Fruit fly (Drosophila melanogaster) whole organism, embryonic: ENCODE results near the gene RpL37A.

Experiments
- Awh ChIP-seq: fragments of 200-800 bp; sonication (Bioruptor generic); IDR thresholded peaks from 2 replicates; pipeline ENCODE4, ENCODE4 v1.3.6; 2022; ENCODE audit warnings: missing biosample characterization, missing genetic modification characterization
- B-H2 ChIP-seq: fragments of 200-800 bp; sonication (Bioruptor generic); optimal IDR thresholded peaks from 2 replicates; lab custom pipeline; 2018; ENCODE audit warnings: missing biosample characterization, mild to moderate bottlenecking, missing genetic modification characterization
- CG10209 ChIP-seq: fragments of 200-800 bp; sonication (Bioruptor generic); optimal IDR thresholded peaks from 3 replicates; lab custom pipeline; 2017; ENCODE audit warnings: missing biosample characterization, mild to moderate bottlenecking, missing genetic modification characterization, missing genetic modification reagents
- CG12659 ChIP-seq: fragments of 200-800 bp; sonication (Bioruptor generic); optimal IDR thresholded peaks from 3 replicates; lab custom pipeline; 2017; ENCODE audit warnings: mild to moderate bottlenecking, missing biosample characterization, missing genetic modification reagents, missing genetic modification characterization
- CG12942 ChIP-seq: fragments of 200-800 bp; sonication (Bioruptor generic); optimal IDR thresholded peaks from 3 replicates; lab custom pipeline; 2016; ENCODE audit warnings: missing biosample characterization, missing genetic modification characterization
- CG1602 ChIP-seq: fragments of 200-800 bp; sonication (Bioruptor generic); optimal IDR thresholded peaks from 3 replicates; lab custom pipeline; 2016; ENCODE audit warnings: missing biosample characterization, missing genetic modification characterization
- CG16779 ChIP-seq: fragments of 200-800 bp; sonication (Bioruptor generic); IDR thresholded peaks from 2 replicates; pipeline ENCODE4 v1.3.6; 2022; ENCODE audit warnings: missing biosample characterization, missing genetic modification characterization
- CG17912 ChIP-seq: fragments of 200-800 bp; sonication (Bioruptor generic); optimal IDR thresholded peaks from 2 replicates; lab custom pipeline; 2018; ENCODE audit warnings: missing biosample characterization, mild to moderate bottlenecking, missing genetic modification characterization
- CG18764 ChIP-seq: fragments of 200-800 bp; sonication (Bioruptor generic); optimal IDR thresholded peaks from 3 replicates; lab custom pipeline; 2016; ENCODE audit warnings: missing biosample characterization, missing genetic modification characterization
- CG32772 ChIP-seq: fragments of 200-800 bp; sonication (Bioruptor generic); IDR thresholded peaks from 2 replicates; pipeline ENCODE4 v1.3.6; 2022; ENCODE audit warnings: missing biosample characterization, missing genetic modification characterization
- CG34224 ChIP-seq: fragments of 200-800 bp; sonication (Bioruptor generic); IDR thresholded peaks from 3 replicates; pipeline ENCODE4 v1.3.6; 2022; ENCODE audit warnings: missing biosample characterization, missing genetic modification characterization; ENCODE audit not compliant: partially characterized antibody
- CG8944 ChIP-seq: fragments of 200-800 bp; sonication (Bioruptor generic); optimal IDR thresholded peaks from 3 replicates; lab custom pipeline; 2016; ENCODE audit warnings: missing biosample characterization, missing genetic modification characterization
- CG9727 ChIP-seq: fragments of 200-800 bp; sonication (Bioruptor generic); optimal IDR thresholded peaks from 3 replicates; lab custom pipeline; 2017; ENCODE audit warnings: missing biosample characterization, mild to moderate bottlenecking, missing genetic modification characterization
- CrebB ChIP-seq: fragments of 200-800 bp; sonication (Bioruptor generic); optimal IDR thresholded peaks from 3 replicates; lab custom pipeline; 2018; ENCODE audit warnings: missing biosample characterization, mild to moderate bottlenecking, missing genetic modification characterization
- Dad ChIP-seq: fragments of 200-800 bp; sonication (Bioruptor generic); optimal IDR thresholded peaks from 3 replicates; lab custom pipeline; 2016; ENCODE audit warnings: missing biosample characterization, missing genetic modification characterization
- Deaf1 ChIP-seq: fragments of 200-800 bp; optimal IDR thresholded peaks from 3 replicates; lab custom pipeline; 2019; ENCODE audit warnings: missing biosample characterization, mild to moderate bottlenecking, missing genetic modification characterization, moderate library complexity
- Dek ChIP-seq: fragments of 200-800 bp; sonication (Bioruptor generic); optimal IDR thresholded peaks from 3 replicates; lab custom pipeline; 2019; ENCODE audit warnings: missing biosample characterization, mild to moderate bottlenecking, missing genetic modification characterization, moderate library complexity
- ERR ChIP-seq: fragments of 200-800 bp; sonication (Bioruptor generic); optimal IDR thresholded peaks from 2 replicates; lab custom pipeline; 2016; ENCODE audit warnings: missing biosample characterization, missing genetic modification characterization
- Ets65A ChIP-seq: fragments of 200-800 bp; sonication (Bioruptor generic); peaks from one replicate; lab custom pipeline; 2016; ENCODE audit warnings: missing biosample characterization, missing genetic modification characterization
- HLH4C ChIP-seq: fragments of 200-800 bp; sonication (Bioruptor generic); IDR thresholded peaks from 3 replicates; pipeline ENCODE4 v1.3.6; 2022; ENCODE audit warnings: missing biosample characterization, missing genetic modification characterization; ENCODE audit not compliant: partially characterized antibody
- HLH54F ChIP-seq: fragments of 200-800 bp; sonication (Bioruptor generic); optimal IDR thresholded peaks from 3 replicates; lab custom pipeline; 2016; ENCODE audit warnings: missing biosample characterization, missing genetic modification characterization
- NC2α ChIP-seq: fragments of 200-800 bp; sonication (Bioruptor generic); optimal IDR thresholded peaks from 2 replicates; lab custom pipeline; 2016; ENCODE audit warnings: missing biosample characterization, missing genetic modification characterization
- NFAT ChIP-seq: fragments of 200-800 bp; sonication (Bioruptor generic); IDR thresholded peaks from 2 replicates; pipeline ENCODE4 v1.3.6; 2022; ENCODE audit warnings: missing biosample characterization, missing genetic modification characterization
- Oaz ChIP-seq: fragments of 200-800 bp; sonication (Bioruptor generic); IDR thresholded peaks from 2 replicates; pipeline ENCODE4 v1.3.6; 2022; ENCODE audit warnings: missing biosample characterization, missing genetic modification characterization
- PHDP ChIP-seq: fragments of 200-800 bp; sonication (Bioruptor generic); optimal IDR thresholded peaks from 3 replicates; lab custom pipeline; 2018; ENCODE audit warnings: missing biosample characterization, mild to moderate bottlenecking, missing genetic modification characterization, moderate library complexity
- Poxn ChIP-seq: fragments of 200-800 bp; sonication (Bioruptor generic); IDR thresholded peaks from 2 replicates; pipeline ENCODE4 v1.3.6; 2022; ENCODE audit warnings: missing biosample characterization, missing genetic modification characterization
- Ptx1 ChIP-seq: fragments of 200-800 bp; sonication (Bioruptor generic); IDR thresholded peaks from 2 replicates; pipeline ENCODE4 v1.3.6; 2022; ENCODE audit warnings: missing biosample characterization, missing genetic modification characterization
- Ravus ChIP-seq: fragments of 200-800 bp; sonication (Bioruptor generic); IDR thresholded peaks from 2 replicates; pipeline ENCODE4 v1.3.6; 2022; ENCODE audit warnings: missing biosample characterization, missing genetic modification characterization
- Scr ChIP-seq: fragments of 200-800 bp; sonication (Bioruptor generic); IDR thresholded peaks from 2 replicates; pipeline ENCODE4 v1.3.6; 2022; ENCODE audit warnings: missing biosample characterization, missing genetic modification characterization; ENCODE audit not compliant: partially characterized antibody
- al ChIP-seq: fragments of 200-800 bp; sonication (Bioruptor generic); IDR thresholded peaks from 2 replicates; pipeline ENCODE4 v1.3.6; 2022; ENCODE audit warnings: missing biosample characterization, missing genetic modification characterization
- amos ChIP-seq: fragments of 200-800 bp; sonication (Bioruptor generic); IDR thresholded peaks from 2 replicates; pipeline ENCODE4 v1.3.6; 2022; ENCODE audit warnings: missing biosample characterization, missing genetic modification characterization; ENCODE audit not compliant: partially characterized antibody
- ap ChIP-seq: fragments of 200-800 bp; sonication (Bioruptor generic); IDR thresholded peaks from 2 replicates; pipeline ENCODE4 v1.3.6; 2022; ENCODE audit warnings: missing biosample characterization, missing genetic modification characterization
- bbx ChIP-seq: fragments of 200-800 bp; sonication (Bioruptor generic); IDR thresholded peaks from 2 replicates; pipeline ENCODE4 v1.3.6; 2022; ENCODE audit warnings: missing biosample characterization, missing genetic modification characterization; ENCODE audit not compliant: partially characterized antibody
- chinmo ChIP-seq: fragments of 200-800 bp; sonication (Bioruptor generic); IDR thresholded peaks from 4 replicates; pipeline ENCODE4 v1.3.6; 2022; ENCODE audit warnings: missing biosample characterization, missing genetic modification characterization; ENCODE audit not compliant: partially characterized antibody
- croc ChIP-seq: fragments of 200-800 bp; sonication (Bioruptor generic); conservative IDR thresholded peaks from 3 replicates; pipeline ENCODE4 v1.3.6; 2022; ENCODE audit warnings: missing biosample characterization, missing genetic modification characterization
- dimm ChIP-seq: fragments of 200-800 bp; sonication (Bioruptor generic); IDR thresholded peaks from 2 replicates; pipeline ENCODE4 v1.3.6; 2022; ENCODE audit warnings: missing biosample characterization, missing genetic modification characterization
- ewg ChIP-seq: fragments of 200-800 bp; sonication (Bioruptor generic); optimal IDR thresholded peaks from 3 replicates; lab custom pipeline; 2017; ENCODE audit warnings: mild to moderate bottlenecking, missing biosample characterization, missing genetic modification reagents, missing genetic modification characterization
- ftz-f1 ChIP-seq: fragments of 200-800 bp; sonication (Bioruptor generic); optimal IDR thresholded peaks from 2 replicates; lab custom pipeline; 2016; ENCODE audit warnings: missing biosample characterization, missing genetic modification characterization
- gcm2 ChIP-seq: fragments of 200-800 bp; sonication (Bioruptor generic); optimal IDR thresholded peaks from 2 replicates; lab custom pipeline; 2016; ENCODE audit warnings: missing biosample characterization, missing genetic modification characterization
- grn ChIP-seq: fragments of 200-800 bp; sonication (Bioruptor generic); optimal IDR thresholded peaks from 3 replicates; lab custom pipeline; 2017; ENCODE audit warnings: missing biosample characterization, missing genetic modification characterization
- gro ChIP-seq: fragments of 200-800 bp; sonication (Bioruptor generic); optimal IDR thresholded peaks from 2 replicates; lab custom pipeline; 2016; ENCODE audit warnings: missing biosample characterization, missing genetic modification characterization
- gsb ChIP-seq: fragments of 200-800 bp; sonication (Bioruptor generic); IDR thresholded peaks from 2 replicates; pipeline ENCODE4 v1.3.6; 2022; ENCODE audit warnings: missing biosample characterization, missing genetic modification characterization
- ind ChIP-seq: fragments of 200-800 bp; sonication (Bioruptor generic); optimal IDR thresholded peaks from 3 replicates; lab custom pipeline; 2016; ENCODE audit warnings: missing biosample characterization, missing genetic modification characterization
- odd ChIP-seq: fragments of 200-800 bp; sonication (Bioruptor generic); optimal IDR thresholded peaks from 2 replicates; lab custom pipeline; 2017; ENCODE audit warnings: missing biosample characterization, mild to moderate bottlenecking, missing genetic modification characterization
- p53 ChIP-seq: fragments of 200-800 bp; sonication (Bioruptor generic); optimal IDR thresholded peaks from 2 replicates; lab custom pipeline; 2016; ENCODE audit warnings: missing biosample characterization, missing genetic modification characterization
- pita ChIP-seq: fragments of 200-800 bp; sonication (Bioruptor generic); optimal IDR thresholded peaks from 2 replicates; lab custom pipeline; 2017; ENCODE audit warnings: missing biosample characterization, mild to moderate bottlenecking, missing genetic modification characterization
- pum ChIP-seq: fragments of 200-800 bp; sonication (Bioruptor generic); optimal IDR thresholded peaks from 2 replicates; lab custom pipeline; 2016; ENCODE audit warnings: missing biosample characterization, missing genetic modification characterization
- salm ChIP-seq: fragments of 200-800 bp; sonication (Bioruptor generic); optimal IDR thresholded peaks from 2 replicates; lab custom pipeline; 2018; ENCODE audit warnings: missing biosample characterization, mild to moderate bottlenecking, missing genetic modification characterization
- yki ChIP-seq: fragments of >200 bp; optimal IDR thresholded peaks from 3 replicates; lab custom pipeline; 2018

RpL37A gene

dm6 chr2L:5070797-5071579, at the start of gene RpL37A (continued):
- TF ChIP-seq chinmo (GFP tag; lab: Robert Waterston, UW) (peak; percentile 65; the same call in 1 of the 4 replicates), ewg (GFP tag; lab: Kevin White, UChicago) (peak; percentile 75), CG17912 (GFP tag; lab: Kevin White, UChicago) (peak; percentile 90), Scr (GFP tag; lab: Robert Waterston, UW) (peak; percentile 37; the same call in 1 of the 2 replicates), Dek (tag; lab: Kevin White, UChicago) (peak; percentile 58), p53 (GFP tag; lab: Kevin White, UChicago) (peak; percentile 85), pum (GFP tag; lab: Kevin White, UChicago) (peak; percentile 46), dimm (GFP tag; lab: Robert Waterston, UW) (no peak), pita (GFP tag; lab: Kevin White, UChicago) (peak; percentile 83), CG32772 (GFP tag; lab: Robert Waterston, UW) (no peak; the same call in 1 of the 2 replicates), Dad (GFP tag; lab: Kevin White, UChicago) (peak; percentile 73), Poxn (no peak), NFAT (GFP tag; lab: Robert Waterston, UW) (no peak; the same call in 1 of the 2 replicates), Ets65A (GFP tag; lab: Kevin White, UChicago) (peak; percentile 98), Awh (peak; percentile 53; the same call in 1 of the 2 replicates), croc (GFP tag; lab: Robert Waterston, UW) (no peak), CG1602 (GFP tag; lab: Kevin White, UChicago) (no peak), odd (GFP tag; lab: Kevin White, UChicago) (peak; percentile 84), CG10209 (GFP tag; lab: Kevin White, UChicago) (peak; percentile 81), amos (peak; percentile 48), gcm2 (GFP tag; lab: Kevin White, UChicago) (peak; percentile 72), grn (GFP tag; lab: Kevin White, UChicago) (peak; percentile 77), HLH54F (GFP tag; lab: Kevin White, UChicago) (peak; percentile 61), Oaz (GFP tag; lab: Robert Waterston, UW) (peak; percentile 25; the same call in 1 of the 2 replicates), CG9727 (GFP tag; lab: Kevin White, UChicago) (peak; percentile 91), al (GFP tag; lab: Robert Waterston, UW) (no peak), gro (GFP tag; lab: Kevin White, UChicago) (peak; percentile 88), yki (lab: Kevin White, UChicago) (no peak), Ravus (GFP tag; lab: Robert Waterston, UW) (no peak), CG16779 (GFP tag; lab: Robert Waterston, UW) (no peak), HLH4C (GFP tag; lab: Robert Waterston, UW) (no peak; the same call in 2 of the 3 replicates), CG12659 (GFP tag; lab: Kevin White, UChicago) (peak; percentile 92), salm (tag; lab: Kevin White, UChicago) (peak; percentile 74), CG18764 (peak; percentile 78), NC2α (GFP tag; lab: Kevin White, UChicago) (peak; percentile 73), ERR (GFP tag; lab: Kevin White, UChicago) (peak; percentile 55), PHDP (tag; lab: Kevin White, UChicago) (peak; percentile 57), Ptx1 (GFP tag; lab: Robert Waterston, UW) (no peak; the same call in 1 of the 2 replicates), Deaf1 (tag; lab: Kevin White, UChicago) (no peak), CG8944 (GFP tag; lab: Kevin White, UChicago) (peak; percentile 49), ind (peak; percentile 41), CG34224 (GFP tag; lab: Robert Waterston, UW) (0 out of 3 replicates have a peak, but pooled peaks have one; percentile 20), bbx (GFP tag; lab: Robert Waterston, UW) (peak; percentile 61; the same call in 1 of the 2 replicates), ftz-f1 (GFP tag; lab: Kevin White, UChicago) (peak; percentile 30), ap (GFP tag; lab: Robert Waterston, UW) (peak; percentile 34), gsb (peak; percentile 54; the same call in 1 of the 2 replicates), CrebB (tag; lab: Kevin White, UChicago) (peak; percentile 59), CG12942 (peak; percentile 48), B-H2 (peak; percentile 86)
